Worm (Caenorhabditis elegans): Measurements from ENCODE around the gene vit-4.

- TF ChIP-seq snpc-4 (tag; optimal IDR thresholded peaks at IDR 0.05) (no peak), mdl-1 (tag; optimal IDR thresholded peaks at IDR 0.05) (no peak), skn-1 (tag; optimal IDR thresholded peaks at IDR 0.05) (no peak), sea-2 (GFP tag; optimal IDR thresholded peaks at IDR 0.05) (no peak), nhr-12 (tag; optimal IDR thresholded peaks at IDR 0.05) (no peak), nhr-11 (tag; optimal IDR thresholded peaks at IDR 0.05) (no peak), tbx-2 (tag; optimal IDR thresholded peaks at IDR 0.05) (no peak), nhr-76 (tag; optimal IDR thresholded peaks at IDR 0.05) (no peak), unc-62 (GFP tag; optimal IDR thresholded peaks at IDR 0.05) (no peak), fkh-10 (GFP tag; optimal IDR thresholded peaks at IDR 0.05) (no peak), lin-15B (tag; optimal IDR thresholded peaks at IDR 0.05) (no peak), ama-1 (optimal IDR thresholded peaks at IDR 0.05) (no peak), ztf-4 (tag; optimal IDR thresholded peaks at IDR 0.05) (no peak), pha-4 (tag; optimal IDR thresholded peaks at IDR 0.05) (no peak)
These were observed 25.7 kb downstream of the vit-4 start for ce11 chrX:3538067-3538466.

Measured in whole organism, L3 larva.